Worm (Caenorhabditis elegans): ENCODE data around the gene abts-3.

DNA sequence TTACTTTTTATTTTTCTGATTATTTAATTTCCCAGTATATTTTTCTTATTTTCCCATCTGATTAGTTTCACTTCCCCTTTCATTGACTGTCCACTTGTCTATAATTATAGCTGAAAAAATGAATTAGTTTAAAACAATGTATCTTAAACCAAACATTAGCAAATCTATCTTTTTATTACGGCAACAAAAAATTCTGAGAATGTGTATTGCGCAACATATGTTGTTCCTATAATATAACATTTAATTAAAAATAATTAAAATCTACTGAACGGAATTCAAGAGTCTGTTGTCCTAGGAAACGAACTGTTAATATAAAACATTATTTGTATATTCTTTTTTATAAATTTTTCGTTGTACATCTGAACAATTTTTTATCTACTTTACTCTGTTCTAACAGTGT is 22.7 kb upstream of the abts-3 start:
- TF ChIP-seq unc-39 (tag; optimal IDR thresholded peaks at IDR 0.05) (no peak), blmp-1 (tag; optimal IDR thresholded peaks at IDR 0.05) (no peak), lsy-2 (tag; optimal IDR thresholded peaks at IDR 0.05) (no peak), cnd-1 (tag; optimal IDR thresholded peaks at IDR 0.05) (no peak), ztf-11 (tag; optimal IDR thresholded peaks at IDR 0.05) (no peak)
